Worm (Caenorhabditis elegans): ENCODE results near the gene R09A8.9.

Gene R09A8.9

ce11 chrX:12629257-12629656, 25.5 kb downstream of the R09A8.9 start (continued):
- TF ChIP-seq syd-9 (tag; optimal IDR thresholded peaks at IDR 0.05) (no peak), lin-11 (tag; optimal IDR thresholded peaks at IDR 0.05) (no peak), unc-42 (tag; optimal IDR thresholded peaks at IDR 0.05) (peak; percentile 39), pqm-1 (tag; optimal IDR thresholded peaks at IDR 0.05) (no peak), hlh-6 (tag; optimal IDR thresholded peaks at IDR 0.05) (no peak), C08G9.2 (tag; optimal IDR thresholded peaks at IDR 0.05) (no peak), nhr-11 (tag; optimal IDR thresholded peaks at IDR 0.05) (no peak), unc-3 (GFP tag; conservative IDR thresholded peaks at IDR 0.05) (no peak), unc-3 (tag; optimal IDR thresholded peaks at IDR 0.05) (peak; percentile 45), fkh-6 (tag; optimal IDR thresholded peaks at IDR 0.05) (no peak), tbx-2 (tag; optimal IDR thresholded peaks at IDR 0.05) (no peak), hlh-30 (tag; optimal IDR thresholded peaks at IDR 0.05; ENCODE audit: insufficient read depth) (no peak), ama-1 (optimal IDR thresholded peaks at IDR 0.05) (no peak), ceh-34 (tag; optimal IDR thresholded peaks at IDR 0.05) (no peak), pha-2 (tag; optimal IDR thresholded peaks at IDR 0.05) (no peak), ceh-2 (tag; optimal IDR thresholded peaks at IDR 0.05) (no peak), ahr-1 (tag; optimal IDR thresholded peaks at IDR 0.05) (no peak), lim-6 (tag; optimal IDR thresholded peaks at IDR 0.05) (no peak), dve-1 (tag; optimal IDR thresholded peaks at IDR 0.05) (no peak), che-1 (tag; optimal IDR thresholded peaks at IDR 0.05) (no peak), ceh-24 (tag; optimal IDR thresholded peaks at IDR 0.05) (no peak), fkh-10 (GFP tag; optimal IDR thresholded peaks at IDR 0.05) (no peak), T23F11.4 (GFP tag; optimal IDR thresholded peaks at IDR 0.05) (no peak), rnt-1 (tag; optimal IDR thresholded peaks at IDR 0.05) (no peak), pax-1 (tag; optimal IDR thresholded peaks at IDR 0.05) (no peak), nfya-1 (tag; optimal IDR thresholded peaks at IDR 0.05) (no peak), tbx-7 (tag; optimal IDR thresholded peaks at IDR 0.05) (no peak), dmd-4 (tag; optimal IDR thresholded peaks at IDR 0.05; ENCODE audit: borderline replicate concordance) (no peak), ceh-45 (GFP tag; IDR thresholded peaks at IDR 0.05) (no peak), ceh-6 (GFP tag; optimal IDR thresholded peaks at IDR 0.05) (peak; percentile 16), pros-1 (tag; optimal IDR thresholded peaks at IDR 0.05) (peak; percentile 59), hlh-8 (tag; optimal IDR thresholded peaks at IDR 0.05) (no peak), elt-4 (tag; optimal IDR thresholded peaks at IDR 0.05) (no peak), ceh-18 (tag; optimal IDR thresholded peaks at IDR 0.05) (peak; percentile 27), ceh-19 (GFP tag; optimal IDR thresholded peaks at IDR 0.05) (peak; percentile 45), ceh-22 (tag; optimal IDR thresholded peaks at IDR 0.05) (no peak)

- no peak for TF ChIP-seq nhr-232 (tag; optimal IDR thresholded peaks at IDR 0.05)
- TF ChIP-seq ceh-34 (tag; optimal IDR thresholded peaks at IDR 0.05), result no peak
- no peak for TF ChIP-seq unc-86 (tag; optimal IDR thresholded peaks at IDR 0.05)
- no peak for TF ChIP-seq ceh-19 (GFP tag; optimal IDR thresholded peaks at IDR 0.05)
- TF ChIP-seq T23F11.4 (GFP tag; optimal IDR thresholded peaks at IDR 0.05), result no peak
- no peak for TF ChIP-seq ceh-24 (tag; optimal IDR thresholded peaks at IDR 0.05)
Observed at ce11 chrX:12630005-12630404, 26.3 kb downstream of the R09A8.9 start.

DNA sequence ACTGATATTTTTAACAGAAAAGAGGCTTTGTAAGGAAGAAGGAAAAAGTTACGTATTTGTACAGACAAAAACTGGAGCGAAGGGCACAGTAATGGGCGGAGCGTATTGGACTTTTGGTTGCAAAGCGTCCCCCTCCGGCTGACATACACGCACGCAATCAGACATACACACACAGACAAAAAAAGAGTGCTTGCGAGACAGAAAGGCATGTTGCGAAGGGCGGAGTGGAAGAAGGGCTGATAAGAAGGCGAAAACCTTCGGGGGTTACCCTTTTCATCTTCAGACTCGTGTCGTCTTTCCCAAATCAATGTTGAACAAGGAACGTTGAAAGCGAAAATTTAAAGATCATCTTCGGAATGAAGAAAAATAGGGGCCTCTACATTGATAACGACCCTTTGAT, 26.8 kb downstream of the R09A8.9 start:
- peak; percentile 14 for TF ChIP-seq pqm-1 (tag; optimal IDR thresholded peaks at IDR 0.05)
- TF ChIP-seq elt-2 (tag; optimal IDR thresholded peaks at IDR 0.05), result peak; percentile 46
- TF ChIP-seq hlh-6 (tag; optimal IDR thresholded peaks at IDR 0.05), result no peak

- TF ChIP-seq ceh-9 (tag; optimal IDR thresholded peaks at IDR 0.05), result no peak
- no peak for TF ChIP-seq lin-11 (tag; optimal IDR thresholded peaks at IDR 0.05)
- TF ChIP-seq K02D7.2 (tag; optimal IDR thresholded peaks at IDR 0.05), result no peak
- TF ChIP-seq madf-2 (tag; optimal IDR thresholded peaks at IDR 0.05), result no peak
- TF ChIP-seq elt-4 (tag; optimal IDR thresholded peaks at IDR 0.05), result no peak
- peak; percentile 81 for TF ChIP-seq unc-42 (tag; optimal IDR thresholded peaks at IDR 0.05)
- no peak for TF ChIP-seq rnt-1 (tag; optimal IDR thresholded peaks at IDR 0.05)
- TF ChIP-seq unc-3 (GFP tag; conservative IDR thresholded peaks at IDR 0.05), result no peak
- TF ChIP-seq unc-3 (tag; optimal IDR thresholded peaks at IDR 0.05), result no peak
Observed at ce11 chrX:12631446-12631845, 27.7 kb downstream of the R09A8.9 start.
